Worm (Caenorhabditis elegans): ENCODE measurements around the gene col-88.

ce11 chrIII:86316-86715 is 45.5 kb downstream of the col-88 start, which contains the start of gene attf-3:
- TF ChIP-seq lin-13 (GFP tag; optimal IDR thresholded peaks at IDR 0.05) (peak; percentile 39), mep-1 (tag; optimal IDR thresholded peaks at IDR 0.05) (peak; percentile 75), unc-62 (GFP tag; optimal IDR thresholded peaks at IDR 0.05) (no peak), ceh-82 (tag; optimal IDR thresholded peaks at IDR 0.05) (peak; percentile 43 to 81 (median 60))
